Worm (Caenorhabditis elegans) whole organism, L2 larva: ENCODE results near the gene F38E9.6.

Experiments
- alr-1 ChIP-seq: fragments of 150-350 bp; optimal IDR thresholded peaks from 2 replicates; lab custom pipeline; 2014; ENCODE audit warnings: missing biosample characterization, missing genetic modification characterization
- aly-2 ChIP-seq: fragments of 150-350 bp; optimal IDR thresholded peaks from 2 replicates; lab custom pipeline; 2014; ENCODE audit warnings: missing biosample characterization, missing genetic modification characterization
- ama-1 ChIP-seq: fragments of 150-350 bp; optimal IDR thresholded peaks from 2 replicates; lab custom pipeline; 2018; ENCODE audit warnings: inconsistent platforms
- ceh-82 ChIP-seq: fragments of 150-350 bp; optimal IDR thresholded peaks from 2 replicates; lab custom pipeline; 2014; ENCODE audit warnings: missing biosample characterization, missing genetic modification characterization
- lin-13 ChIP-seq: fragments of 150-350 bp; optimal IDR thresholded peaks from 2 replicates; lab custom pipeline; 2014; ENCODE audit warnings: missing biosample characterization, missing genetic modification reagents, missing genetic modification characterization
- lsy-2 ChIP-seq, 2 experiments: fragments of 150-350 bp in 1 of 2; sonication (generic microtip) in 1 of 2; optimal IDR thresholded peaks; 2 replicates each; lab custom pipeline; 2014 to 2017; ENCODE audit warnings: missing biosample characterization in 2 of 2, missing genetic modification characterization in 2 of 2
- mab-5 ChIP-seq: fragments of 150-350 bp; optimal IDR thresholded peaks from 2 replicates; lab custom pipeline; 2014; ENCODE audit warnings: missing biosample characterization, missing genetic modification characterization
- nhr-77 ChIP-seq: fragments of 150-350 bp; optimal IDR thresholded peaks from 2 replicates; lab custom pipeline; 2014; ENCODE audit warnings: missing biosample characterization, missing genetic modification characterization
- skn-1 ChIP-seq: sonication (generic microtip); optimal IDR thresholded peaks from 2 replicates; lab custom pipeline; 2017; ENCODE audit warnings: missing biosample characterization, missing genetic modification characterization
- snpc-4 ChIP-seq: fragments of 150-350 bp; optimal IDR thresholded peaks from 2 replicates; lab custom pipeline; 2014; ENCODE audit warnings: missing biosample characterization, missing genetic modification characterization
- unc-39 ChIP-seq: fragments of 150-350 bp; optimal IDR thresholded peaks from 2 replicates; lab custom pipeline; 2014; ENCODE audit warnings: missing biosample characterization, missing genetic modification characterization
- unc-55 ChIP-seq: fragments of 150-350 bp; sonication (generic microtip); optimal IDR thresholded peaks from 3 replicates; lab custom pipeline; 2014; ENCODE audit warnings: missing biosample characterization, missing genetic modification reagents, missing genetic modification characterization
- ztf-4 ChIP-seq: fragments of 150-350 bp; optimal IDR thresholded peaks from 2 replicates; lab custom pipeline; 2014; ENCODE audit warnings: missing biosample characterization, missing genetic modification characterization

ce11 chrX:16402303-16402702, 29.9 kb upstream of the F38E9.6 start:
- TF ChIP-seq lsy-2 (tag; optimal IDR thresholded peaks at IDR 0.05; lab: Kevin White, UChicago) (no peak), alr-1 (tag; lab: Kevin White, UChicago) (no peak), nhr-77 (tag; lab: Kevin White, UChicago) (no peak), snpc-4 (tag; lab: Kevin White, UChicago) (no peak), unc-55 (GFP tag; lab: Kevin White, UChicago) (no peak), skn-1 (tag; lab: Kevin White, UChicago) (no peak), ama-1 (lab: Kevin White, UChicago) (no peak), ztf-4 (tag; lab: Kevin White, UChicago) (no peak), mab-5 (no peak), lin-13 (GFP tag; lab: Kevin White, UChicago) (no peak), unc-39 (no peak), ceh-82 (tag; lab: Kevin White, UChicago) (no peak), aly-2 (tag; lab: Kevin White, UChicago) (no peak)
